Worm (Caenorhabditis elegans) whole organism, midembryonic: Measurements from ENCODE around the gene glt-5.

Experiments
- cog-1 ChIP-seq: sonication (generic microtip); optimal IDR thresholded peaks from 2 replicates; lab custom pipeline; 2016; ENCODE audit warnings: missing genetic modification characterization, missing compliant biosample characterization
- flt-1 ChIP-seq: fragments of 200-800 bp; sonication (Bioruptor generic); IDR thresholded peaks from 2 replicates; pipeline ENCODE4 v1.3.6; 2022; ENCODE audit warnings: missing genetic modification characterization, missing compliant biosample characterization
- klf-2 ChIP-seq: fragments of 200-800 bp; sonication (Bioruptor generic); conservative IDR thresholded peaks from 2 replicates; pipeline ENCODE4 v1.3.6; 2022; ENCODE audit warnings: missing genetic modification reagents, missing genetic modification characterization, missing compliant biosample characterization
- med-1 ChIP-seq: sonication (generic microtip); optimal IDR thresholded peaks from 2 replicates; lab custom pipeline; 2017; ENCODE audit warnings: missing genetic modification characterization, mild to moderate bottlenecking, missing compliant biosample characterization, antibody characterized with exemption, missing genetic modification reagents; ENCODE audit not compliant: insufficient read depth
- ref-1 ChIP-seq: fragments of 200-800 bp; sonication (Bioruptor generic); conservative IDR thresholded peaks from 2 replicates; pipeline ENCODE4 v1.3.6; 2022; ENCODE audit warnings: missing genetic modification reagents, missing genetic modification characterization, missing compliant biosample characterization
- tab-1 ChIP-seq: fragments of 200-800 bp; sonication (Bioruptor generic); IDR thresholded peaks from 2 replicates; pipeline ENCODE4 v1.3.6; 2022; ENCODE audit warnings: missing genetic modification characterization, missing compliant biosample characterization
- ztf-23 ChIP-seq: fragments of 200-800 bp; sonication (Bioruptor generic); IDR thresholded peaks from 2 replicates; pipeline ENCODE4 v1.3.6; 2022; ENCODE audit warnings: missing genetic modification reagents, missing genetic modification characterization, missing compliant biosample characterization
- ztf-29 ChIP-seq: fragments of 200-800 bp; sonication (Bioruptor generic); IDR thresholded peaks from 2 replicates; pipeline ENCODE4 v1.3.6; 2022; ENCODE audit warnings: missing genetic modification reagents, missing genetic modification characterization, missing compliant biosample characterization

ce11 chrII:9742784-9743183 lies 34.1 kb upstream of the glt-5 start, which contains the start of gene pno-1:
- TF ChIP-seq tab-1 (GFP tag; lab: Robert Waterston, UW) (no peak), ztf-29 (no peak), med-1 (GFP tag; lab: Kevin White, UChicago) (no peak), ztf-23 (GFP tag; lab: Robert Waterston, UW) (no peak), cog-1 (tag; lab: Kevin White, UChicago) (no peak), klf-2 (GFP tag; lab: Robert Waterston, UW) (no peak), flt-1 (no peak), ref-1 (no peak)
